Worm (Caenorhabditis elegans): ENCODE measurements around the gene Y43F8B.17.
A peak's percentile ranks its signal among the peaks of the same experiment; 100 is the strongest.

DNA sequence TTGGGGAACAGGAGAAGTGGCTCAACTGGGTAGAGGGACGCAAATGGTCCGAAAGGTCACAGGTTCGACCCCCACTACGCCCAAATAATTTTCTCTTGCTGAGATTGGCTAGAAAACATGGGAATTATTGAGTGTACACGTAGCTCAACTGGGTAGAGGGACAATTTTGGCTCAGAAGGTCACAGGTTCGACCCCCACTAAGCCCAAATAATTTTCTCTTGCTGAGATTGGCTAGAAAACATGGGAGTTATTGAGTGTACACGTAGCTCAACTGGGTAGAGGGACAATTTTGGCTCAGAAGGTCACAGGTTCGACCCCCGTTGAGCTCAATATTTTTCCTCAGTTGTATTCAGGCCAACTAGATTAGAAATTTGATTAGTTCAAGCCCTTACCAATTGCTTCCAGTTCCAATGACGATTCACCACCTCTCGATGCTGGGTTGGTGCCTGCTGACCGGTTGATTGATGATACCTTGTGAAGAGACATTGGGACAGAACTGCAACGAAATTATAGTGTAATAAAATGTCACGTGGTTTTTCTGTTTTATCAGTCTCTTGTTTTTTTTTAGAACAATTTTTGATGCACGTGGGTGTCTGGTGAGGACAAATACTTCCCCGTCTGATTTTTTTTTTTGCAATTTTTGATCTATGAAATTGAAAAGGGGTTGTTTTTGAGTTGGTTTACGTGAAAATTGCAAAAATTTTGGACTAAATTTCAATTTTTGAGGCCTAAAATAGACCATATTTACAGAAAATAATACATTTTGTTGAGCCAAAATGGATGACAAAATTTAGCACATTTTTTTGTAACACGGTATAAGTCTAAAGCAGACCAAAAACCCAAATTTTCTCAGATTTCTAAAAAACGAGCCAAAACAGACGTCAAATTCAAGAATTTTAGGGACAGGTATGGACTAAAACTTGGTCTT lies 37.1 kb downstream of the Y43F8B.17 start:
- TF ChIP-seq ztf-23 (GFP tag; IDR thresholded peaks at IDR 0.05) = no peak
- no peak for TF ChIP-seq cog-1 (tag; optimal IDR thresholded peaks at IDR 0.05)
- TF ChIP-seq T22C8.4 (GFP tag; IDR thresholded peaks at IDR 0.05) = no peak
- TF ChIP-seq med-1 (GFP tag; optimal IDR thresholded peaks at IDR 0.05; ENCODE audit: insufficient read depth) = no peak
- 0 out of 2 replicates have a peak, but pooled peaks have one; percentile 50 for TF ChIP-seq tab-1 (GFP tag; IDR thresholded peaks at IDR 0.05)
- no peak for TF ChIP-seq flt-1 (GFP tag; IDR thresholded peaks at IDR 0.05)
- no peak for TF ChIP-seq ztf-29 (GFP tag; IDR thresholded peaks at IDR 0.05)
- TF ChIP-seq klf-2 (GFP tag; conservative IDR thresholded peaks at IDR 0.05) = no peak

All from whole organism, midembryonic.